Worm (Caenorhabditis elegans) whole organism, late embryonic: Measurements from ENCODE around the gene irld-14.

ENCODE experiments used
- C38D4.7 ChIP-seq: fragments of 200-800 bp; sonication (Bioruptor generic); optimal IDR thresholded peaks from 2 replicates; lab custom pipeline; 2018; ENCODE audit warnings: mild to moderate bottlenecking, missing genetic modification characterization, moderate library complexity, missing compliant biosample characterization
- K09A11.1 ChIP-seq: sonication (generic microtip); optimal IDR thresholded peaks from 2 replicates; lab custom pipeline; 2017; ENCODE audit warnings: antibody characterized with exemption, mild to moderate bottlenecking, missing genetic modification characterization, missing compliant biosample characterization; ENCODE audit not compliant: insufficient read depth
- ceh-14 ChIP-seq: sonication (generic microtip); optimal IDR thresholded peaks from 2 replicates; lab custom pipeline; 2016; ENCODE audit warnings: missing genotype, missing genetic modification characterization, missing compliant biosample characterization
- ceh-18 ChIP-seq: sonication (generic microtip); optimal IDR thresholded peaks from 2 replicates; lab custom pipeline; 2016; ENCODE audit warnings: missing genetic modification characterization, missing compliant biosample characterization
- ceh-19 ChIP-seq: fragments of 200-800 bp; sonication (Bioruptor generic); optimal IDR thresholded peaks from 2 replicates; lab custom pipeline; 2018; ENCODE audit warnings: mild to moderate bottlenecking, missing genetic modification characterization, missing compliant biosample characterization
- ceh-24 ChIP-seq: sonication (generic microtip); optimal IDR thresholded peaks from 2 replicates; lab custom pipeline; 2016; ENCODE audit warnings: mild to moderate bottlenecking, missing genetic modification characterization, missing compliant biosample characterization
- ceh-31 ChIP-seq: sonication (generic microtip); optimal IDR thresholded peaks from 2 replicates; lab custom pipeline; 2016; ENCODE audit warnings: missing genetic modification characterization, missing compliant biosample characterization
- ceh-34 ChIP-seq: sonication (generic microtip); optimal IDR thresholded peaks from 2 replicates; lab custom pipeline; 2016; ENCODE audit warnings: mild to moderate bottlenecking, missing genetic modification characterization, missing compliant biosample characterization
- ceh-45 ChIP-seq: fragments of 200-800 bp; sonication (Bioruptor generic); IDR thresholded peaks from 2 replicates; pipeline ENCODE4 v1.3.6; 2022; ENCODE audit warnings: missing genetic modification reagents, missing genetic modification characterization, missing compliant biosample characterization
- ceh-48 ChIP-seq: sonication (generic microtip); optimal IDR thresholded peaks from 2 replicates; lab custom pipeline; 2016; ENCODE audit warnings: missing genetic modification characterization, inconsistent platforms, missing compliant biosample characterization
- dve-1 ChIP-seq: sonication (generic microtip); optimal IDR thresholded peaks from 2 replicates; lab custom pipeline; 2017; ENCODE audit warnings: antibody characterized with exemption, mild to moderate bottlenecking, missing genetic modification characterization, missing compliant biosample characterization
- elt-2 ChIP-seq: sonication (generic microtip); optimal IDR thresholded peaks from 2 replicates; lab custom pipeline; 2016; ENCODE audit warnings: missing genetic modification reagents, missing genetic modification characterization, missing compliant biosample characterization
- elt-4 ChIP-seq: sonication (generic microtip); optimal IDR thresholded peaks from 2 replicates; lab custom pipeline; 2016; ENCODE audit warnings: missing genetic modification characterization, missing compliant biosample characterization
- eyg-1 ChIP-seq: sonication (generic microtip); optimal IDR thresholded peaks from 2 replicates; lab custom pipeline; 2016; ENCODE audit warnings: missing genotype, missing genetic modification characterization, missing compliant biosample characterization
- fkh-6 ChIP-seq: sonication (generic microtip); optimal IDR thresholded peaks from 2 replicates; lab custom pipeline; 2016; ENCODE audit warnings: missing genetic modification characterization, missing compliant biosample characterization
- hlh-13 ChIP-seq: fragments of 200-800 bp; sonication (Bioruptor generic); optimal IDR thresholded peaks from 2 replicates; lab custom pipeline; 2018; ENCODE audit warnings: mild to moderate bottlenecking, missing genetic modification characterization, missing compliant biosample characterization
- hlh-6 ChIP-seq: sonication (generic microtip); optimal IDR thresholded peaks from 2 replicates; lab custom pipeline; 2016; ENCODE audit warnings: missing genotype, missing genetic modification characterization, missing compliant biosample characterization
- lin-11 ChIP-seq: fragments of 200-800 bp; sonication (Bioruptor generic); optimal IDR thresholded peaks from 2 replicates; lab custom pipeline; 2018; ENCODE audit warnings: mild to moderate bottlenecking, missing genetic modification characterization, missing compliant biosample characterization
- madf-2 ChIP-seq: sonication (generic microtip); optimal IDR thresholded peaks from 2 replicates; lab custom pipeline; 2017; ENCODE audit warnings: missing genetic modification characterization, missing compliant biosample characterization
- mec-3 ChIP-seq: sonication (generic microtip); optimal IDR thresholded peaks from 2 replicates; lab custom pipeline; 2016; ENCODE audit warnings: borderline replicate concordance, missing genetic modification characterization, missing compliant biosample characterization
- nhr-11 ChIP-seq: fragments of 150-350 bp; optimal IDR thresholded peaks from 2 replicates; lab custom pipeline; 2014; ENCODE audit warnings: missing biosample characterization, missing genetic modification characterization
- pag-3 ChIP-seq: sonication (generic microtip); optimal IDR thresholded peaks from 2 replicates; lab custom pipeline; 2016; ENCODE audit warnings: missing compliant biosample characterization, missing genetic modification characterization, borderline replicate concordance
- pat-9 ChIP-seq: fragments of 200-800 bp; sonication (Bioruptor generic); optimal IDR thresholded peaks from 2 replicates; lab custom pipeline; 2018; ENCODE audit warnings: mild to moderate bottlenecking, missing genetic modification characterization, moderate library complexity, missing compliant biosample characterization
- pha-2 ChIP-seq: sonication (generic microtip); optimal IDR thresholded peaks from 2 replicates; lab custom pipeline; 2017; ENCODE audit warnings: mild to moderate bottlenecking, missing genetic modification characterization, missing compliant biosample characterization
- pha-4 ChIP-seq: fragments of 150-350 bp; optimal IDR thresholded peaks from 2 replicates; lab custom pipeline; 2018; ENCODE audit warnings: missing biosample characterization, missing genetic modification reagents, missing genetic modification characterization
- pros-1 ChIP-seq: fragments of 150-350 bp; optimal IDR thresholded peaks from 2 replicates; lab custom pipeline; 2014; ENCODE audit warnings: missing biosample characterization, missing genetic modification reagents, missing genetic modification characterization
- ref-2 ChIP-seq: sonication (generic microtip); optimal IDR thresholded peaks from 2 replicates; lab custom pipeline; 2016; ENCODE audit warnings: missing genetic modification characterization, missing compliant biosample characterization
- rnt-1 ChIP-seq: sonication (generic microtip); optimal IDR thresholded peaks from 2 replicates; lab custom pipeline; 2016; ENCODE audit warnings: missing genetic modification characterization, missing compliant biosample characterization
- syd-9 ChIP-seq: sonication (generic microtip); optimal IDR thresholded peaks from 2 replicates; lab custom pipeline; 2016; ENCODE audit warnings: mild to moderate bottlenecking, missing genetic modification characterization, moderate library complexity, missing compliant biosample characterization
- tbx-2 ChIP-seq: sonication (generic microtip); optimal IDR thresholded peaks from 2 replicates; lab custom pipeline; 2016; ENCODE audit warnings: missing genetic modification characterization, missing compliant biosample characterization
- tbx-7 ChIP-seq: sonication (generic microtip); optimal IDR thresholded peaks from 2 replicates; lab custom pipeline; 2016; ENCODE audit warnings: missing genotype, missing genetic modification characterization, missing compliant biosample characterization
- ttx-3 ChIP-seq: sonication (generic microtip); optimal IDR thresholded peaks from 2 replicates; lab custom pipeline; 2016; ENCODE audit warnings: missing genetic modification reagents, missing genetic modification characterization, missing compliant biosample characterization
- unc-3 ChIP-seq, 2 experiments: fragments of 200-800 bp in 1 of 2; sonication (Bioruptor generic) in 1 of 2; sonication (generic microtip) in 1 of 2; conservative IDR thresholded peaks in 1 of 2; optimal IDR thresholded peaks in 1 of 2; 2 replicates each; pipeline versions ENCODE4 v1.3.6 to Lab custom; 2016 to 2022; ENCODE audit warnings: missing compliant biosample characterization in 2 of 2, missing genetic modification characterization in 2 of 2, missing genetic modification reagents in 1 of 2
- unc-42 ChIP-seq: sonication (generic microtip); optimal IDR thresholded peaks from 2 replicates; lab custom pipeline; 2016; ENCODE audit warnings: missing genotype, missing genetic modification characterization, missing compliant biosample characterization
- unc-55 ChIP-seq: sonication (generic microtip); optimal IDR thresholded peaks from 2 replicates; lab custom pipeline; 2017; ENCODE audit warnings: missing biosample characterization, missing genetic modification reagents, missing genetic modification characterization
- zip-5 ChIP-seq: sonication (generic microtip); optimal IDR thresholded peaks from 2 replicates; lab custom pipeline; 2016; ENCODE audit warnings: missing genetic modification characterization, missing compliant biosample characterization

irld-14 gene

DNA sequence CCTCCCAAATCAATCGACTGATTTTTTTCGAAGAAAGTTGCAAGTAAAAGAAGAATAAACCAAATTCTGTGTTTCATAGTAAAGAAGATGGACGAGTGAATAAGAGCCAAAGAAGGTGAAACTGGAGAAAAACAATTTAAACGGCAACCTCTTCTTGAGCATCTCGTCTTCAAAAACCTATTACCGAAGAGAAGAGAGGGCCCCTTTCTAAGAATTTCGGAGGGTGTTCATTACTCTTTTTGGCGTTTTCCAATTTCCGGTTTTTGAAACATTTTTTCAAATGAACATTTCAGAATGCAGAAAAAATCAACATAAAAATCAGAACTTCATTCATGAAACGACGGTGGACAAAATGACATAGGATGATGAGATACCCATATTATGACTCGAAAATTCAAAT is 15.2 kb downstream of the irld-14 start, which contains the start of gene nmr-2:
TSS of gene nmr-2 (minus strand) at position 101 of the 400 bp plus-strand sequence.
- TF ChIP-seq pha-4: no peak
- TF ChIP-seq unc-55 (GFP tag; lab: Kevin White, UChicago): no peak
- TF ChIP-seq rnt-1 (tag; lab: Kevin White, UChicago): no peak
- no peak for TF ChIP-seq unc-42 (tag; lab: Kevin White, UChicago)
- no peak for TF ChIP-seq nhr-11 (tag; lab: Kevin White, UChicago)
- TF ChIP-seq hlh-6: no peak
- TF ChIP-seq pha-2: no peak
- no peak for TF ChIP-seq hlh-13 (GFP tag; lab: Kevin White, UChicago)
- no peak for TF ChIP-seq tbx-2 (tag; lab: Kevin White, UChicago)
- TF ChIP-seq fkh-6 (tag; lab: Kevin White, UChicago): no peak
- no peak for TF ChIP-seq ceh-24 (tag; lab: Kevin White, UChicago)
- no peak for TF ChIP-seq lin-11 (tag; lab: Kevin White, UChicago)
- TF ChIP-seq pros-1: no peak
- TF ChIP-seq ceh-14: no peak
- TF ChIP-seq unc-3 (GFP tag; conservative IDR thresholded peaks at IDR 0.05; lab: Robert Waterston, UW): no peak
- no peak for TF ChIP-seq unc-3 (tag; optimal IDR thresholded peaks at IDR 0.05; lab: Kevin White, UChicago)
- TF ChIP-seq syd-9 (tag; lab: Kevin White, UChicago): no peak
- no peak for TF ChIP-seq ceh-48 (tag; lab: Kevin White, UChicago)
- no peak for TF ChIP-seq dve-1 (tag; lab: Kevin White, UChicago)

DNA sequence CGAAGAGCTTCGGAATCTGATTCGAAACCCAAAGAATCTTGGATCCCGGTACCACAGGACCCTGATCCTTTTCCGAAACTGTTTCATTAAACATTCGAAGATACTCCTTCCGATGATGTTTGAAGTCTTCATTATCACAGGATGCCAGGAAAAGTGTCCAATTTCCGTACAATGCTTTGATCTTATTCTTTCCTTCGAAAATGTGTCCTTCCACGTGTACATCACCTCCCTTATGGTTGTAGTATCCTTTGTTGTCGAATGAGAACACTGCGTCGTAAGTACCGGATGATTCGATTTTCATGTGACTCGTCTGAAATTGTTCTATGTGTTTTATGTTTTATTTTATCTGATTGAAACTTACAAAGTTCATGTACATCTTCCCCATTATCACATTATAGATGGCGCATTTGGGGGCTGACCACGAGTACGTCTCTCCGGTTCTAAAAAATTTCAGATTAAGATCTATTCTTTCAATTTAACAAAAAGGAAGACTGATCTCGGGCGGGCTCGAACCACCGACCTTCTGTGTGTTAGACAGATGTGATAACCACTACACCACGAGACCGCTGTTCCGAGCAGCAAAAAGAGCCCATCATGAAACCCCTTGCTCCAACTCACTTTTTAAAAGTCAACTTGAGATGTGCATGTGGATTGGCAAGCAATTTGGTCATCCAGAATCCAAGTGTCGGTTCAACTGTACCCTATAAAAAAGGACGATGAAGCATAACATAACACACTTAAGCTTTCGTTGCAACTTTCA is 16.4 kb downstream of the irld-14 start:
- TF ChIP-seq elt-2: no peak
- TF ChIP-seq tbx-7 (tag; lab: Kevin White, UChicago): no peak

DNA sequence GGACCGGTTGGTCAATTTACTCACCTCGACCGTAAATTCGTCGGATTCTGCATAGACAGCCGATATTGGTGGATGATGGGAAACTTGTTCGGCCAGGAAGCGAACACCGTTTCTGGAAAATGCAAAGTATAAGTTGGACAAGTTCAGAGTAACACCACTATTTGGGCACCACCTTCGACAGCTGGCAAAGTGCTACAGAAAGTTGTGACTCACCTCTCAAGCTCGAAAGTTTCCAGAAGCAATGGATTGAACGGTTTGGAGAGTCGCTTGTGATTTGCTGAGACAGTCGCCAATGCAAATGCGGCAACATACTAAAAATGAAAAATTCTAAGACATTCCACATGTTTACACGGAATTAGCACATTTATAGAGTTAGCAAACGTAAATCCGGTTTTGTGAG is 17.0 kb downstream of the irld-14 start:
- no peak for TF ChIP-seq K09A11.1 (tag; lab: Kevin White, UChicago)
- no peak for TF ChIP-seq pat-9 (tag; lab: Kevin White, UChicago)
- no peak for TF ChIP-seq eyg-1
- TF ChIP-seq mec-3 (tag; lab: Kevin White, UChicago): no peak
- no peak for TF ChIP-seq C38D4.7
- no peak for TF ChIP-seq ceh-24 (tag; lab: Kevin White, UChicago)
- no peak for TF ChIP-seq ttx-3 (tag; lab: Kevin White, UChicago)
- TF ChIP-seq nhr-11 (tag; lab: Kevin White, UChicago): no peak
- no peak for TF ChIP-seq zip-5
- no peak for TF ChIP-seq ceh-45 (GFP tag; lab: Robert Waterston, UW)
- TF ChIP-seq madf-2 (tag; lab: Kevin White, UChicago): no peak
- no peak for TF ChIP-seq unc-55 (GFP tag; lab: Kevin White, UChicago)
- no peak for TF ChIP-seq elt-4 (tag; lab: Kevin White, UChicago)
- no peak for TF ChIP-seq ceh-34 (tag; lab: Kevin White, UChicago)
- TF ChIP-seq unc-3 (GFP tag; conservative IDR thresholded peaks at IDR 0.05; lab: Robert Waterston, UW): no peak
- no peak for TF ChIP-seq unc-3 (tag; optimal IDR thresholded peaks at IDR 0.05; lab: Kevin White, UChicago)

DNA sequence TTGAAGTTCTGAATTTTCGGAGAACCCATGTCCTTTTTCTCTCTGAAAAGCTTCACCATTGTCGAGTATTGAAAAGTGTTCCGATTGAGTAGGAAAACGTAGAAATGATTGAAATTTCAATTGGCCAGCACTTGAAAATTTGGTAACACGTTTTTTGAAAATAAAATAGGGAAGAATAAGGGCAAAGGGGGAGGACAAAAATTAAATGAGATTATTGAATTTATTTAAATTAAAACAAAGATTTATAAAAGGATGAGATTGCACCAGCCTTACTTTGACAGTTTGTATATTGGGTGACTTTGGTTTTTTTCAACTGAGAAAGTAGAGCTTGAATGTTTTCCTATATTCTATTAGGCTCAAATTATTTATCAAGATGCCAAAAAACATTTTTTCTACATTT is 17.8 kb downstream of the irld-14 start, which contains the start of gene obr-2:
TSS of gene obr-2 (minus strand) at position 101 of the 400 bp plus-strand sequence.
- TF ChIP-seq ceh-19 (GFP tag; lab: Kevin White, UChicago): no peak
- no peak for TF ChIP-seq pag-3
- no peak for TF ChIP-seq ref-2
- no peak for TF ChIP-seq hlh-13 (GFP tag; lab: Kevin White, UChicago)
- no peak for TF ChIP-seq ceh-31 (tag; lab: Kevin White, UChicago)
- no peak for TF ChIP-seq ceh-24 (tag; lab: Kevin White, UChicago)
- no peak for TF ChIP-seq pat-9 (tag; lab: Kevin White, UChicago)
- no peak for TF ChIP-seq ceh-18
